Worm (Caenorhabditis elegans) whole organism, L4/young adult: ENCODE results near the gene Y54G2A.38.
A peak's percentile ranks its signal among the peaks of the same experiment; 100 is the strongest.
"Not testable (repeated sequence)": the region's sequence is repeated elsewhere in the genome, so short reads cannot be mapped to it uniquely, and the experiment has no call there.

Experiments
- W03F9.2 ChIP-seq: fragments of 150-350 bp; optimal IDR thresholded peaks from 2 replicates; lab custom pipeline; 2014; ENCODE audit warnings: missing biosample characterization, missing genetic modification characterization
- dao-5 ChIP-seq: sonication (generic microtip); optimal IDR thresholded peaks from 2 replicates; lab custom pipeline; 2016; ENCODE audit warnings: missing genotype, missing genetic modification characterization, moderate library complexity, missing compliant biosample characterization
- him-1 ChIP-seq: sonication (generic microtip); optimal IDR thresholded peaks from 2 replicates; lab custom pipeline; 2016; ENCODE audit warnings: missing genotype, missing genetic modification reagents, missing genetic modification characterization, missing compliant biosample characterization

Gene Y54G2A.38

ce11 chrIV:2774500-2774899, 15.2 kb downstream of the Y54G2A.38 start:
- TF ChIP-seq W03F9.2 (tag; lab: Kevin White, UChicago) (peak; percentile 43), dao-5 (tag; lab: Kevin White, UChicago) (no peak)

DNA sequence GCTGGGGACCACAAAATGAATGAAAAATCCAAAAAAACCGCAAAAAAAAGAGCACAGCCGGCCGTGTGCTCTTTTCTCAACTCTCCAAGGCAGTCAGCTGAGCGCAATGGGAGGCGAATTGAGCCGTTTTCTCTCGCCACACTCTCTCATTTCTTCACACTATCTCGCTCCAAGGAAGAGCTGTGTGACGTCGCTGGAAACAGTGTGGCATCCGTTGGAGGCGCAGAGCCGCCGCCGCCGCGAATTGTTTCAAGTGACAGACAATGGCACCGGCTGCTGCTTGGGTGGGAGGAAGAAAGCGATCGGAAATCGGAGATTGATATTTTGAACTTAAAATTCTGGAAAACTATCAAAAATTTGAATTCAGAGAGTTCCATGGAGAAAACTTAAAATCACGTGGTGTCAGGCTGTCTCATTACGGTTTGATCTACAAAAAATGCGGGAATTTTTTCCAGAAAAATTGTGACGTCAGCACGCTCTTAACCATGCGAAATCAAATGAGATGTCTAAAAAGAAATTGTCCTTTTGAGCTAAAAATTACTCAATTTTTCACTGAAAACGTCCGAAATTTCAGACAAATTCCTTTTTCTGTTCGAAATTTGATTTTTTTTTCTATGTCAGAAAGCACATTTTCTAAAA, 16.8 kb downstream of the Y54G2A.38 start:
- TF ChIP-seq dao-5 (tag; lab: Kevin White, UChicago) (no peak), W03F9.2 (tag; lab: Kevin White, UChicago) (no peak), him-1 (tag; lab: Kevin White, UChicago) (no peak)

- TF ChIP-seq W03F9.2 (tag; lab: Kevin White, UChicago): no peak
- TF ChIP-seq him-1 (tag; lab: Kevin White, UChicago): no peak
- no peak for TF ChIP-seq dao-5 (tag; lab: Kevin White, UChicago)
Measured at ce11 chrIV:2776733-2777132, 17.5 kb downstream of the Y54G2A.38 start.

DNA sequence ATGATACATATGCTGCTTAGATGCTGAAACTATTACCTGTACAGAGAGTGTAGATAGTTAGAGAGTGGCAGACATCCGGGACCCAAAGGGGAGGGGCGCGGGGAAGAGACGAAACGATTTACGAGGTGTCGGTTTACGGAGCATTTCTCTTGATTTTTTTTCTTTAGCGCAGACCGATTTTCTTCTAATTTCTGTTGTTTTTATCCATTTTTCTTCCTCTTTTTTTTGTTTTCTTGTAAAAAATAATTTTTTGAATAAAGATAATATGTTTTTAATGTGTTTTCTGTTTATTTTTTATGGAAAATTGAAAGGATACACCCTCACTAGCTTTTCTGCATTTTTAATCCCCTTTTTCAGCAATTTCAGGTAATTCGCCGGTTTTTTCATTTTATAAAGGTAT, 18.6 kb downstream of the Y54G2A.38 start, which contains the start of gene Y54G2A.72:
Y54G2A.72 (plus strand) TSS at position 301 of the 400 bp plus-strand sequence.
- not testable (repeated sequence) for TF ChIP-seq dao-5, W03F9.2, him-1 (tag; lab: Kevin White, UChicago)

DNA sequence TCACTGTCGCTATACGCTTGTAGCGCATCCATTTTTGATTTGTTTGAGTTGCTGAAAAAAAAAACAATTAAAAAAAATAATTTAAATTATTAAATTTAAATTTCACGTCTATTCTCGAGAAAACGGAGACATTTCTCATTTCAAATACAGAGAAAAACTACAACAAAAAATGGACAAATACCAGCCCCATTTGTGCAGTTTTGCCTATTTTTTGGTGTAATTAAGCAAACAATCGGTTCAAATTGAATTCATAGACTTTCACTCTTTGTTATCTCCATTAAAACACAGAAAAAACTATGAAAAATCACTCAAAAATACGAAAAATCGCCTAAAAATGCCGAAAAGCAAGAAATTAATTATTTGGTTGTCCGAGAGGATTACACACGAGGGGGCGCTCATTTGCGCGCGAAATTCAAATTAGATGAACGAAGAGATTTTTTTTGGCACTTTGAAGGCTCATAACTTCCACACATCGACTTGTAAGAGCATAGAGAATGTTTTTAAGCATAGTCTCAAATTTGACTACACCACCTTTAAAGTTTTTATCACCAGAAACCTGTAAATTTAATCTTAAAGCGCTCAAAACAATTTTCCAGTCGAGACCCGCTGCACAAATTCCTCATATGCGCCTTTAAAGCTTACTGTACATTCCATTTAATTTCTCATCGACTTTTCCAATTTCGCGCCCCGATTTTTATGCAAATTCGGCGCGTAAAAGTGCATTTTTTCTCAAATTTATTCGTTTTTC, 23.7 kb downstream of the Y54G2A.38 start, which contains the start of gene Y54G2A.12:
Y54G2A.12 (minus strand) TSS at position 51 of the 748 bp plus-strand sequence.
- TF ChIP-seq W03F9.2 (tag; lab: Kevin White, UChicago): no peak
- TF ChIP-seq him-1 (tag; lab: Kevin White, UChicago): no peak
- TF ChIP-seq dao-5 (tag; lab: Kevin White, UChicago): no peak

- TF ChIP-seq him-1 (tag; lab: Kevin White, UChicago) (no peak), W03F9.2 (tag; lab: Kevin White, UChicago) (no peak)
Measured at ce11 chrIV:2785057-2785456, 25.8 kb downstream of the Y54G2A.38 start.

- TF ChIP-seq dao-5, him-1, W03F9.2 (tag; lab: Kevin White, UChicago): not testable (repeated sequence)
Measured at ce11 chrIV:2788389-2788788, 29.1 kb downstream of the Y54G2A.38 start, which contains the start of gene atln-1. TSS of gene atln-1 (plus strand) at chrIV:2788689.

DNA sequence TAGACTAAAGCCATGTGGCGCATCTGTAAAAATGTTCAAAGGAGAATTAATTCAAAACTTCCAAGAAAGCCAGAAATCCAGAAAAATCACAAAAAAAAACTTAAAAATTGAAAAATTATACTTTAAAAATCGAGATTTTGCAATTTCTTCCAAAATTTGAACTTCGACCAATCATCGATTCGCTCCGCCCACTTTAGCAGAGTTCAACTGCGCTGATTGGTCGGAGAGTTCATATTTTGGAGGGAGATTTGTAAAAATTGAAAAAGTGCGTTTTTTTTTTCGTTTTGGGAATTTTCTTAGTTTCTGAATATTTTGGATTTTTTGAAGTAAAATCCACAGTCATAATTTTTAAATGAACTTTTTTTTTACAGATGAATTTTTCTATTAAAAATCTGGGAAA, 34.7 kb downstream of the Y54G2A.38 start:
- no peak for TF ChIP-seq him-1 (tag; lab: Kevin White, UChicago)
- no peak for TF ChIP-seq W03F9.2 (tag; lab: Kevin White, UChicago)
- no peak for TF ChIP-seq dao-5 (tag; lab: Kevin White, UChicago)

- TF ChIP-seq W03F9.2 (tag; lab: Kevin White, UChicago) (no peak), him-1 (tag; lab: Kevin White, UChicago) (no peak), dao-5 (tag; lab: Kevin White, UChicago) (no peak)
Measured at ce11 chrIV:2798339-2798738, 39.1 kb downstream of the Y54G2A.38 start, which contains the start of gene Y54G2A.52. TSS of gene Y54G2A.52 (minus strand) at chrIV:2798686.

DNA sequence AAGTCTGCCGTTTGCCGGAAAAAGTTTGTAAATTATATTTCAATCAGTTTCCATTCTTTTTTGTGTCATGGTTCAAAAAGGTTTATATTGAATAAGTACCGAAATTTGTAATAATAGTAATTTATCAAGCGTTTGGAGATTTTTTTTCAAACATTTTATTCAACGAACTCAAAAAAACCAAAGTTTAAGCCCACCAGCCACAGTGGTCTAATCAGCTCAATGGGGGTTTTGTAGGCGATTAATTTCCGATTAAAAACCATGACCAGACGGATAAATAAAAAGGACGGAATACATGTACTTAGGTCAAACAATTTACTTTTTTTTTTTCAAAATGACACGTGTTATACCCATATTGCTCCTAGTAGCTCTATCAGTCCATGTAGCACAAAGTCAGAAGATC, 40.1 kb downstream of the Y54G2A.38 start, which contains the start of gene Y54G2A.10:
Y54G2A.10 (plus strand) TSS at position 301 of the 400 bp plus-strand sequence.
- no peak for TF ChIP-seq W03F9.2 (tag; lab: Kevin White, UChicago)
- TF ChIP-seq dao-5 (tag; lab: Kevin White, UChicago): no peak
- TF ChIP-seq him-1 (tag; lab: Kevin White, UChicago): no peak

ce11 chrIV:2799890-2800289, 40.6 kb downstream of the Y54G2A.38 start:
- no peak for TF ChIP-seq W03F9.2 (tag; lab: Kevin White, UChicago)
- TF ChIP-seq him-1 (tag; lab: Kevin White, UChicago): no peak
- TF ChIP-seq dao-5 (tag; lab: Kevin White, UChicago): no peak

DNA sequence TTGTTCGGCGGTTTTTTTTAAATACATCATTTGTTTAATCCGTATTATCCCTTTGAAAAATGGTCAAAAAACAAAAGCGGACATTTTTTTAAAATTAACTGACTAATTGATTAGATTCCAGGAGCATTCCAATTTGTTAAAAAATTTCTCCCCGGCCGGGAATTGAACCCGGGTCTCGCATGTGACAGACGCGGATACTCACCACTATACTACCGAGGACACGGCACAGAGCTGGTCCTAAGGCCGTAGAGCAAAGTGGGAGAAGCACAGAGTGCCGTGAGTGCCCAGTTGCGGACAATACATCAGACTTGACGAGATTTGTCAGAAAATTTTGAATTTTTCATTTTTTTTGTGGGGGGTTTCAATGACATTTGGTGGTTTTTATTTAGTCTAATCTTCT, 41.7 kb downstream of the Y54G2A.38 start:
- TF ChIP-seq dao-5 (tag; lab: Kevin White, UChicago) (no peak), him-1 (tag; lab: Kevin White, UChicago) (no peak), W03F9.2 (tag; lab: Kevin White, UChicago) (peak; percentile 30)

DNA sequence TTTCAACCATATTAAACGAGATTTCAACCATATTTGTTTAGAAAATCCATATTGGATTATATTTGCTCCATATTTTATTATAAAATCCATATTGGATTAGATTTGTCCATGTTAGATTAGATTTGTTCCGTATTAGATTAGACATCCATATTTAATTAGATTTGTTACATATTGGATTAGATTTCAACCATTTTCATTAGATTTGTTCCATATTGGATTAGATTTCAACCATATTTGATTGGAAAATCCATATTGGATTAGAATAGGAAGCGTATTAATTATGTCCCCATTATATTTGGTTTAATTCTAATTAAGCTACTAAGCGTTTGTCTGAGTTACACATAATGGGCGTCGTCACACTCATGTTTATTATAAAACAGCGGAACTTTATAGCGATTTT, 42.3 kb downstream of the Y54G2A.38 start, which contains the start of gene Y54G2A.44:
Y54G2A.44 (plus strand) TSS at position 301 of the 400 bp plus-strand sequence.
- TF ChIP-seq dao-5, W03F9.2, him-1 (tag; lab: Kevin White, UChicago): not testable (repeated sequence)
